Worm (Caenorhabditis elegans): ENCODE data around the gene cyl-1.

cyl-1 gene

DNA sequence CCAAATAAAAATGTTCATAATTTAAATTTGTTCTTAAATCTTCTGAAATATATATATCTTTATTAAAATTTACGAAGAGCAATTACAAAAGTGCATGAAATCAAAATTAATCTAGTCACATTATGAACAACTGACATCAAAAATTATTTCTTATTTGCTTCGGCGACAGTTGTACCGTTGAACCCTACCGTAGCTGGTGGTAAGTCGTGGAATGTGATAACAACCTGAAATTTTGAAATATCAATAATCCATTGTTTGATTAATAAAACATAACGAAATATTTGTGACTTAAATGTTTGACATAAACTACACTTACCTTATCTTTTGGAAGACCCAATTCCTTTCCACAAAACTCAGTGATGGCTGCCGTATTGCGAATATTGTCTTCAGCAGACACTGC, 16.8 kb downstream of the cyl-1 start:
- TF ChIP-seq zfh-2 (GFP tag; conservative IDR thresholded peaks at IDR 0.05): no peak
- no peak for TF ChIP-seq attf-3 (GFP tag; conservative IDR thresholded peaks at IDR 0.05)
- TF ChIP-seq aptf-3 (GFP tag; IDR thresholded peaks at IDR 0.05): no peak
- TF ChIP-seq mes-4 (tag; optimal IDR thresholded peaks at IDR 0.05): no peak
- TF ChIP-seq T26A5.8 (tag; optimal IDR thresholded peaks at IDR 0.05): no peak
- TF ChIP-seq B0336.3 (GFP tag; IDR thresholded peaks at IDR 0.05): no peak
- no peak for TF ChIP-seq ceh-27 (GFP tag; optimal IDR thresholded peaks at IDR 0.05)
- no peak for TF ChIP-seq rec-8 (tag; optimal IDR thresholded peaks at IDR 0.05)
- no peak for TF ChIP-seq F52B5.7 (tag; optimal IDR thresholded peaks at IDR 0.05)
- TF ChIP-seq ZK185.1 (tag; optimal IDR thresholded peaks at IDR 0.05; ENCODE audit: poor library complexity, severe bottlenecking): peak; percentile 7
- TF ChIP-seq C06A6.2 (GFP tag; conservative IDR thresholded peaks at IDR 0.05): no peak
- TF ChIP-seq snpc-1.1 (tag; optimal IDR thresholded peaks at IDR 0.05; ENCODE audit: insufficient read depth): no peak
- peak; percentile 5 for TF ChIP-seq tbp1 (GFP tag; optimal IDR thresholded peaks at IDR 0.05)
- no peak for TF ChIP-seq attf-5 (GFP tag; optimal IDR thresholded peaks at IDR 0.05)
- no peak for TF ChIP-seq F39B2.1 (GFP tag; IDR thresholded peaks at IDR 0.05)
- TF ChIP-seq ekl-4 (GFP tag; IDR thresholded peaks at IDR 0.05): no peak
- TF ChIP-seq F10E7.11 (tag; optimal IDR thresholded peaks at IDR 0.05): no peak
- TF ChIP-seq tbx-9 (tag; optimal IDR thresholded peaks at IDR 0.05; ENCODE audit: borderline replicate concordance): no peak
- no peak for TF ChIP-seq F23B12.7 (tag; optimal IDR thresholded peaks at IDR 0.05; ENCODE audit: insufficient read depth)
- TF ChIP-seq somi-1 (GFP tag; optimal IDR thresholded peaks at IDR 0.05): no peak
- no peak for TF ChIP-seq snpc-4 (GFP tag; optimal IDR thresholded peaks at IDR 0.05)
- peak in 1 of 4 experiments; percentile 9 for TF ChIP-seq snpc-4 (tag; optimal IDR thresholded peaks at IDR 0.05)
- no peak for TF ChIP-seq Y53F4B.3 (GFP tag; IDR thresholded peaks at IDR 0.05)
- TF ChIP-seq ztf-28 (GFP tag; IDR thresholded peaks at IDR 0.05): no peak
- TF ChIP-seq nhr-80 (tag; optimal IDR thresholded peaks at IDR 0.05): peak; percentile 66
- peak; percentile 19 for TF ChIP-seq madf-10 (tag; optimal IDR thresholded peaks at IDR 0.05)
- no peak for TF ChIP-seq madf-3 (GFP tag; IDR thresholded peaks at IDR 0.05)
- TF ChIP-seq lsl-1 (GFP tag; optimal IDR thresholded peaks at IDR 0.05): no peak
- no peak for TF ChIP-seq sdz-38 (tag; optimal IDR thresholded peaks at IDR 0.05)
- no peak for TF ChIP-seq cebp-1 (GFP tag; IDR thresholded peaks at IDR 0.05)
- peak; percentile 52 for TF ChIP-seq cebp-1 (tag; optimal IDR thresholded peaks at IDR 0.05)
- TF ChIP-seq ceh-91 (GFP tag; IDR thresholded peaks at IDR 0.05): no peak
- no peak for TF ChIP-seq gei-17 (GFP tag; optimal IDR thresholded peaks at IDR 0.05)
- TF ChIP-seq die-1 (tag; optimal IDR thresholded peaks at IDR 0.05): no peak
- no peak for TF ChIP-seq ceh-40 (GFP tag; IDR thresholded peaks at IDR 0.05)
- no peak for TF ChIP-seq lin-40 (tag; optimal IDR thresholded peaks at IDR 0.05)
- TF ChIP-seq rpc-1 (optimal IDR thresholded peaks at IDR 0.05): no peak
- TF ChIP-seq rpc-1 (tag; optimal IDR thresholded peaks at IDR 0.05): no peak
- TF ChIP-seq Y95B8A.8 (GFP tag; IDR thresholded peaks at IDR 0.05): no peak
- no peak for TF ChIP-seq pha-4 (tag; optimal IDR thresholded peaks at IDR 0.05)
- no peak for TF ChIP-seq unc-62 (GFP tag; optimal IDR thresholded peaks at IDR 0.05)
- no peak for TF ChIP-seq lir-1 (GFP tag; conservative IDR thresholded peaks at IDR 0.05)
- TF ChIP-seq xnd-1 (tag; optimal IDR thresholded peaks at IDR 0.05): no peak
- TF ChIP-seq lin-35 (GFP tag; optimal IDR thresholded peaks at IDR 0.05): no peak
- TF ChIP-seq B0261.1 (tag; optimal IDR thresholded peaks at IDR 0.05): no peak
- TF ChIP-seq lag-1 (GFP tag; IDR thresholded peaks at IDR 0.05): no peak
- no peak for TF ChIP-seq ama-1 (optimal IDR thresholded peaks at IDR 0.05)
- TF ChIP-seq ama-1 (GFP tag; optimal IDR thresholded peaks at IDR 0.05): no peak
- no peak for TF ChIP-seq F57A8.1 (GFP tag; optimal IDR thresholded peaks at IDR 0.05)
- no peak for TF ChIP-seq hmg-20 (GFP tag; IDR thresholded peaks at IDR 0.05)
- no peak for TF ChIP-seq F57C9.4 (tag; optimal IDR thresholded peaks at IDR 0.05)

Measured in whole organism, young adult.